Worm (Caenorhabditis elegans): ENCODE measurements around the gene ZK1307.1.

ZK1307.1 gene

ce11 chrII:9662160-9662559 is 6.8 kb upstream of the ZK1307.1 start:
- TF ChIP-seq aha-1 (tag) (peak; percentile 95), dmd-8 (GFP tag; IDR thresholded peaks at IDR 0.05) (no peak)

- TF ChIP-seq lsy-2 (tag; optimal IDR thresholded peaks at IDR 0.05), result no peak
- TF ChIP-seq egl-27 (tag; optimal IDR thresholded peaks at IDR 0.05), result no peak
- peak; percentile 56 for TF ChIP-seq pqm-1 (tag; optimal IDR thresholded peaks at IDR 0.05)
- peak; percentile 64 for TF ChIP-seq dmd-6 (GFP tag; IDR thresholded peaks at IDR 0.05)
- TF ChIP-seq ceh-44 (GFP tag; IDR thresholded peaks at IDR 0.05), result no peak
- no peak for TF ChIP-seq daf-16 (GFP tag; optimal IDR thresholded peaks at IDR 0.05)
- peak; percentile 71 for TF ChIP-seq daf-16 (tag; optimal IDR thresholded peaks at IDR 0.05)
- TF ChIP-seq unc-62 (GFP tag; optimal IDR thresholded peaks at IDR 0.05 in 1 of 2), result peak in 1 of 2 experiments; percentile 94
- TF ChIP-seq unc-62 (tag; optimal IDR thresholded peaks at IDR 0.05), result no peak
- TF ChIP-seq nhr-28 (tag; optimal IDR thresholded peaks at IDR 0.05), result peak; percentile 45
- TF ChIP-seq dve-1 (tag; optimal IDR thresholded peaks at IDR 0.05; ENCODE audit: insufficient read depth), result peak; percentile 58
These were observed 5.0 kb upstream of the ZK1307.1 start, which contains the start of gene ZK1320.3 for ce11 chrII:9660379-9660778. TSS of gene ZK1320.3 (minus strand) at chrII:9660419.

- TF ChIP-seq dmd-6 (GFP tag; IDR thresholded peaks at IDR 0.05) (peak; percentile 48; the same call in 1 of the 2 replicates), nhr-25 (tag; optimal IDR thresholded peaks at IDR 0.05; ENCODE audit: borderline replicate concordance, insufficient read depth) (no peak), zfp-3 (GFP tag; conservative IDR thresholded peaks at IDR 0.05) (no peak), zfp-2 (tag; optimal IDR thresholded peaks at IDR 0.05) (no peak), dpl-1 (GFP tag; optimal IDR thresholded peaks at IDR 0.05) (no peak), nhr-77 (tag; optimal IDR thresholded peaks at IDR 0.05) (no peak), mxl-2 (GFP tag; conservative IDR thresholded peaks at IDR 0.05) (no peak), pqm-1 (tag; optimal IDR thresholded peaks at IDR 0.05) (peak; percentile 69), daf-16 (GFP tag; optimal IDR thresholded peaks at IDR 0.05) (no peak), daf-16 (tag; optimal IDR thresholded peaks at IDR 0.05) (peak; percentile 43), hif-1 (tag; optimal IDR thresholded peaks at IDR 0.05) (no peak), madf-9 (GFP tag; conservative IDR thresholded peaks at IDR 0.05) (no peak), lir-3 (tag; optimal IDR thresholded peaks at IDR 0.05) (no peak), zag-1 (tag; optimal IDR thresholded peaks at IDR 0.05) (no peak), ztf-11 (tag; optimal IDR thresholded peaks at IDR 0.05) (no peak), mes-2 (tag; optimal IDR thresholded peaks at IDR 0.05; ENCODE audit: poor library complexity, severe bottlenecking) (no peak), tra-1 (GFP tag; IDR thresholded peaks at IDR 0.05) (no peak), lin-38 (GFP tag; IDR thresholded peaks at IDR 0.05) (no peak), T20F7.1 (GFP tag; optimal IDR thresholded peaks at IDR 0.05) (no peak), mxl-3 (GFP tag; optimal IDR thresholded peaks at IDR 0.05) (no peak), mdl-1 (tag; optimal IDR thresholded peaks at IDR 0.05) (no peak), ctbp-1 (GFP tag; IDR thresholded peaks at IDR 0.05) (no peak), sdz-12 (GFP tag; optimal IDR thresholded peaks at IDR 0.05) (no peak), ceh-62 (tag; optimal IDR thresholded peaks at IDR 0.05) (no peak), unc-130 (GFP tag; optimal IDR thresholded peaks at IDR 0.05) (no peak), lin-29 (GFP tag; IDR thresholded peaks at IDR 0.05) (no peak), ztf-7 (tag; optimal IDR thresholded peaks at IDR 0.05) (no peak), vab-7 (GFP tag; IDR thresholded peaks at IDR 0.05) (no peak), Y5F2A.4 (GFP tag; optimal IDR thresholded peaks at IDR 0.05) (no peak), daf-19 (GFP tag; conservative IDR thresholded peaks at IDR 0.05) (no peak), Y75B8A.6 (GFP tag; IDR thresholded peaks at IDR 0.05) (no peak), dve-1 (tag; optimal IDR thresholded peaks at IDR 0.05; ENCODE audit: insufficient read depth) (peak; percentile 17), ceh-20 (GFP tag; IDR thresholded peaks at IDR 0.05) (no peak), nhr-76 (tag; optimal IDR thresholded peaks at IDR 0.05) (no peak), egl-43 (GFP tag; IDR thresholded peaks at IDR 0.05) (no peak), gei-8 (GFP tag; optimal IDR thresholded peaks at IDR 0.05) (no peak), ceh-32 (tag; optimal IDR thresholded peaks at IDR 0.05; ENCODE audit: poor library complexity) (no peak), Y48G9A.11 (GFP tag; IDR thresholded peaks at IDR 0.05) (no peak), nhr-102 (tag; optimal IDR thresholded peaks at IDR 0.05) (no peak), zip-2 (tag; optimal IDR thresholded peaks at IDR 0.05) (no peak)
These were observed 3.5 kb upstream of the ZK1307.1 start, which contains the start of gene ZK1320.2 for ce11 chrII:9658915-9659314. TSS of gene ZK1320.2 (minus strand) at chrII:9659002.
